Fruit fly (Drosophila melanogaster): ENCODE data around the gene CG9853.

DNA sequence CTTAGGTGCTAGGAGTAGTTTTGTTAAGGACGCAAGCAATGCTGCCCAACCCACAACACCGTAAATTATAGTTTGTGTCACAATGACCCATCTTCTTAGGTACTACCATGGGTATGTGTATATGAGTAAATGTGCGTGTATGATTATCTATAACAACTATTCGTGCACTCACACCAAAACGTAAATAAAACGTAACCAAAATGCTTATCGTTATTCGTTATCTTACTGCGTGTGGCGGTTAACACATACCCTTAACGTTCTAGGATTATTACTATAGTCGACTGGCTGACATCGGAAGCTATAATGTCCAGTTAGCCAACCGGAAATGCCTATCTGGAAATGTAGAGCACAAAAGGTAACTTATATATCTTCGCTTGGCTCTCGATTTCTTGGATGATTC is 43.3 kb upstream of the CG9853 start:
- TF ChIP-seq psq (optimal IDR thresholded peaks at IDR 0.05) (no peak), Sin3A (optimal IDR thresholded peaks at IDR 0.05) (no peak), h (optimal IDR thresholded peaks at IDR 0.05) (no peak), insv (optimal IDR thresholded peaks at IDR 0.05) (no peak), ttk (optimal IDR thresholded peaks at IDR 0.05) (no peak), Myc (optimal IDR thresholded peaks at IDR 0.05) (no peak)

Data from Kc167 (cell line).